Worm (Caenorhabditis elegans) whole organism, mixed stage, embryonic: ENCODE results near the gene Y75B7B.2.

Experiments
- bed-3 ChIP-seq: fragments of 200-800 bp; sonication (Bioruptor generic); optimal IDR thresholded peaks from 3 replicates; lab custom pipeline; 2018; ENCODE audit warnings: mild to moderate bottlenecking, missing genetic modification characterization, moderate library complexity, missing compliant biosample characterization
- elt-3 ChIP-seq: fragments of 150-350 bp; optimal IDR thresholded peaks from 2 replicates; lab custom pipeline; 2014; ENCODE audit warnings: missing biosample characterization, missing genetic modification characterization
- nhr-237 ChIP-seq: fragments of 150-350 bp; optimal IDR thresholded peaks from 2 replicates; lab custom pipeline; 2014; ENCODE audit warnings: missing biosample characterization, missing genetic modification characterization
- pha-4 ChIP-seq: fragments of 150-350 bp; optimal IDR thresholded peaks from 2 replicates; lab custom pipeline; 2018; ENCODE audit warnings: missing biosample characterization, missing genetic modification reagents, missing genetic modification characterization
- snpc-4 ChIP-seq: fragments of 150-350 bp; optimal IDR thresholded peaks from 2 replicates; lab custom pipeline; 2014; ENCODE audit warnings: missing biosample characterization, missing genetic modification characterization
- unc-39 ChIP-seq: fragments of 150-350 bp; optimal IDR thresholded peaks from 2 replicates; lab custom pipeline; 2014; ENCODE audit warnings: missing biosample characterization, missing genetic modification characterization
- zip-8 ChIP-seq: fragments of 150-350 bp; optimal IDR thresholded peaks from 2 replicates; lab custom pipeline; 2014; ENCODE audit warnings: missing biosample characterization, missing genetic modification characterization

- TF ChIP-seq nhr-237 (tag; lab: Kevin White, UChicago) (no peak), snpc-4 (tag; lab: Kevin White, UChicago) (no peak), elt-3 (tag; lab: Kevin White, UChicago) (no peak), zip-8 (tag; lab: Kevin White, UChicago) (no peak), pha-4 (no peak), unc-39 (tag; lab: Kevin White, UChicago) (no peak), bed-3 (GFP tag; lab: Kevin White, UChicago) (no peak)
These were observed 9.9 kb upstream of the Y75B7B.2 start, which contains the start of gene tank-1 for ce11 chrV:1285657-1286123.
